Worm (Caenorhabditis elegans) whole organism, L4 larva: ENCODE data around the gene F55A4.3.

Experiments
- D1046.2 ChIP-seq: fragments of 200-800 bp; sonication (Bioruptor generic); IDR thresholded peaks from 2 replicates; pipeline ENCODE4 v1.3.6; 2022; ENCODE audit warnings: missing genetic modification characterization, missing compliant biosample characterization
- F10B5.3 ChIP-seq: sonication (generic microtip); optimal IDR thresholded peaks from 2 replicates; lab custom pipeline; 2016; ENCODE audit warnings: mild to moderate bottlenecking, missing genetic modification characterization, missing compliant biosample characterization
- T20F7.1 ChIP-seq: fragments of 200-800 bp; sonication (Bioruptor generic); optimal IDR thresholded peaks from 2 replicates; lab custom pipeline; 2018; ENCODE audit warnings: mild to moderate bottlenecking, missing genetic modification characterization, missing compliant biosample characterization
- Y105C5A.15 ChIP-seq: fragments of 200-800 bp; sonication (Bioruptor generic); IDR thresholded peaks from 2 replicates; pipeline ENCODE4 v1.3.6; 2022; ENCODE audit warnings: missing genetic modification characterization, missing compliant biosample characterization
- Y48G9A.11 ChIP-seq: fragments of 200-800 bp; sonication (Bioruptor generic); IDR thresholded peaks from 2 replicates; pipeline ENCODE4 v1.3.6; 2022; ENCODE audit warnings: missing genetic modification reagents, missing genetic modification characterization, missing compliant biosample characterization
- Y75B8A.6 ChIP-seq: fragments of 200-800 bp; sonication (Bioruptor generic); IDR thresholded peaks from 2 replicates; pipeline ENCODE4 v1.3.6; 2022; ENCODE audit warnings: missing genetic modification reagents, missing genetic modification characterization, missing compliant biosample characterization
- aha-1 ChIP-seq: fragments of 150-350 bp; peaks from one replicate; lab custom pipeline; 2014; ENCODE audit warnings: missing biosample characterization, missing genetic modification characterization
- aly-2 ChIP-seq: sonication (generic microtip); optimal IDR thresholded peaks from 2 replicates; lab custom pipeline; 2018; ENCODE audit warnings: missing biosample characterization, missing genetic modification characterization
- arid-1 ChIP-seq: fragments of 200-800 bp; sonication (Bioruptor generic); conservative IDR thresholded peaks from 2 replicates; pipeline ENCODE4 v1.3.6; 2022; ENCODE audit warnings: missing genetic modification reagents, missing genetic modification characterization, missing compliant biosample characterization
- attf-4 ChIP-seq: sonication (generic microtip); optimal IDR thresholded peaks from 3 replicates; lab custom pipeline; 2017; ENCODE audit warnings: missing biosample characterization, missing genetic modification characterization
- ceh-20 ChIP-seq: fragments of 200-800 bp; sonication (Bioruptor generic); IDR thresholded peaks from 2 replicates; pipeline ENCODE4 v1.3.6; 2022; ENCODE audit warnings: missing genetic modification reagents, missing genetic modification characterization, missing compliant biosample characterization
- ceh-62 ChIP-seq: sonication (generic microtip); optimal IDR thresholded peaks from 2 replicates; lab custom pipeline; 2017; ENCODE audit warnings: missing biosample characterization, missing genetic modification characterization
- ctbp-1 ChIP-seq: fragments of 200-800 bp; sonication (Bioruptor generic); IDR thresholded peaks from 2 replicates; pipeline ENCODE4 v1.3.6; 2022; ENCODE audit warnings: missing genetic modification reagents, missing genetic modification characterization, missing compliant biosample characterization
- daf-16 ChIP-seq, 3 experiments: sonication (generic microtip); optimal IDR thresholded peaks; 2 replicates each; lab custom pipeline; 2016 to 2017; ENCODE audit warnings: missing genetic modification characterization in 3 of 3, missing genetic modification reagents in 3 of 3, mild to moderate bottlenecking in 2 of 3, missing compliant biosample characterization in 2 of 3, missing biosample characterization in 1 of 3, moderate library complexity in 1 of 3
- daf-19 ChIP-seq: fragments of 200-800 bp; sonication (Bioruptor generic); conservative IDR thresholded peaks from 2 replicates; pipeline ENCODE4 v1.3.6; 2022; ENCODE audit warnings: missing genetic modification characterization, missing compliant biosample characterization
- dmd-6 ChIP-seq: fragments of 200-800 bp; sonication (Bioruptor generic); IDR thresholded peaks from 2 replicates; pipeline ENCODE4 v1.3.6; 2022; ENCODE audit warnings: missing genetic modification reagents, missing genetic modification characterization, missing compliant biosample characterization
- dmd-8 ChIP-seq: fragments of 200-800 bp; sonication (Bioruptor generic); IDR thresholded peaks from 2 replicates; pipeline ENCODE4 v1.3.6; 2022; ENCODE audit warnings: missing genetic modification characterization, missing compliant biosample characterization
- dmd-9 ChIP-seq: fragments of 200-800 bp; sonication (Bioruptor generic); IDR thresholded peaks from 2 replicates; pipeline ENCODE4 v1.3.6; 2022; ENCODE audit warnings: missing genetic modification reagents, missing genetic modification characterization, missing compliant biosample characterization
- dpl-1 ChIP-seq: fragments of 150-350 bp; optimal IDR thresholded peaks from 2 replicates; lab custom pipeline; 2014; ENCODE audit warnings: missing biosample characterization, missing genetic modification reagents, missing genetic modification characterization
- hlh-11 ChIP-seq: fragments of 200-800 bp; sonication (Bioruptor generic); optimal IDR thresholded peaks from 2 replicates; lab custom pipeline; 2018; ENCODE audit warnings: mild to moderate bottlenecking, missing genetic modification characterization, missing compliant biosample characterization
- hlh-30 ChIP-seq: sonication (generic microtip); optimal IDR thresholded peaks from 2 replicates; lab custom pipeline; 2017; ENCODE audit warnings: antibody characterized with exemption, mild to moderate bottlenecking, missing genetic modification characterization, missing compliant biosample characterization; ENCODE audit not compliant: insufficient read depth
- lin-15B ChIP-seq: fragments of 150-350 bp; sonication (generic microtip); optimal IDR thresholded peaks from 3 replicates; lab custom pipeline; 2014; ENCODE audit warnings: missing biosample characterization, missing genetic modification characterization
- lin-29 ChIP-seq: fragments of 200-800 bp; sonication (Bioruptor generic); IDR thresholded peaks from 2 replicates; pipeline ENCODE4 v1.3.6; 2022; ENCODE audit warnings: missing genetic modification reagents, missing genetic modification characterization, missing compliant biosample characterization
- lin-38 ChIP-seq: fragments of 200-800 bp; sonication (Bioruptor generic); IDR thresholded peaks from 2 replicates; pipeline ENCODE4 v1.3.6; 2022; ENCODE audit warnings: missing genetic modification reagents, missing genetic modification characterization, missing compliant biosample characterization
- lsy-2 ChIP-seq, 2 experiments: fragments of 150-350 bp in 1 of 2; sonication (generic microtip) in 1 of 2; optimal IDR thresholded peaks; 2 replicates each; lab custom pipeline; 2014 to 2017; ENCODE audit warnings: missing biosample characterization in 2 of 2, missing genetic modification characterization in 2 of 2
- madf-5 ChIP-seq, 2 experiments: fragments of 200-800 bp; sonication (Bioruptor generic); IDR thresholded peaks; 2 replicates each; pipeline ENCODE4 v1.3.6; 2022; ENCODE audit warnings: missing compliant biosample characterization in 2 of 2, missing genetic modification characterization in 2 of 2
- mdl-1 ChIP-seq, 2 experiments: fragments of 150-350 bp in 1 of 2; sonication (generic microtip) in 1 of 2; optimal IDR thresholded peaks; 2 replicates each; lab custom pipeline; 2014 to 2017; ENCODE audit warnings: missing biosample characterization in 2 of 2, missing genetic modification characterization in 2 of 2
- mep-1 ChIP-seq: fragments of 150-350 bp; sonication (generic microtip); optimal IDR thresholded peaks from 3 replicates; lab custom pipeline; 2014; ENCODE audit warnings: missing biosample characterization, missing genetic modification characterization
- mes-2 ChIP-seq: sonication (generic microtip); optimal IDR thresholded peaks from 2 replicates; lab custom pipeline; 2016; ENCODE audit warnings: missing genotype, mild to moderate bottlenecking, missing genetic modification characterization, missing compliant biosample characterization; ENCODE audit not compliant: poor library complexity, severe bottlenecking
- mxl-2 ChIP-seq: fragments of 200-800 bp; sonication (Bioruptor generic); conservative IDR thresholded peaks from 2 replicates; pipeline ENCODE4 v1.3.6; 2022; ENCODE audit warnings: missing genetic modification reagents, missing genetic modification characterization, missing compliant biosample characterization
- mxl-3 ChIP-seq: fragments of 200-800 bp; sonication (Bioruptor generic); optimal IDR thresholded peaks from 2 replicates; lab custom pipeline; 2018; ENCODE audit warnings: mild to moderate bottlenecking, missing genetic modification characterization, missing compliant biosample characterization
- nhr-48 ChIP-seq: sonication (generic microtip); optimal IDR thresholded peaks from 2 replicates; lab custom pipeline; 2016; ENCODE audit warnings: mild to moderate bottlenecking, missing genetic modification characterization, missing compliant biosample characterization
- nhr-6 ChIP-seq: fragments of 150-350 bp; optimal IDR thresholded peaks from 2 replicates; lab custom pipeline; 2014; ENCODE audit warnings: missing biosample characterization, missing genetic modification characterization
- saeg-2 ChIP-seq: fragments of 200-800 bp; sonication (Bioruptor generic); IDR thresholded peaks from 2 replicates; pipeline ENCODE4 v1.3.6; 2022; ENCODE audit warnings: missing genetic modification reagents, missing genetic modification characterization, missing compliant biosample characterization
- sdz-12 ChIP-seq: fragments of 200-800 bp; sonication (Bioruptor generic); optimal IDR thresholded peaks from 2 replicates; lab custom pipeline; 2018; ENCODE audit warnings: mild to moderate bottlenecking, missing genetic modification characterization, missing compliant biosample characterization
- tra-1 ChIP-seq: fragments of 200-800 bp; sonication (Bioruptor generic); IDR thresholded peaks from 2 replicates; pipeline ENCODE4 v1.3.6; 2022; ENCODE audit warnings: missing genetic modification reagents, missing genetic modification characterization, missing compliant biosample characterization
- unc-130 ChIP-seq: sonication (generic microtip); optimal IDR thresholded peaks from 2 replicates; lab custom pipeline; 2016; ENCODE audit warnings: missing genetic modification reagents, missing genetic modification characterization, missing compliant biosample characterization
- unc-39 ChIP-seq: sonication (generic microtip); optimal IDR thresholded peaks from 2 replicates; lab custom pipeline; 2017; ENCODE audit warnings: missing biosample characterization, missing genetic modification characterization
- unc-62 ChIP-seq, 3 experiments: fragments of 150-350 bp in 1 of 3; sonication (generic microtip); optimal IDR thresholded peaks in 2 of 3; peaks in 1 of 3; 1 replicate in 1 of 3; 2 replicates in 2 of 3; lab custom pipeline; 2014 to 2017; ENCODE audit warnings: missing biosample characterization in 3 of 3, missing genetic modification characterization in 3 of 3, missing genetic modification reagents in 3 of 3, missing genotype in 1 of 3
- vab-7 ChIP-seq: fragments of 200-800 bp; sonication (Bioruptor generic); IDR thresholded peaks from 2 replicates; pipeline ENCODE4 v1.3.6; 2022; ENCODE audit warnings: missing genetic modification reagents, missing genetic modification characterization, missing compliant biosample characterization
- zag-1 ChIP-seq: fragments of 150-350 bp; optimal IDR thresholded peaks from 2 replicates; lab custom pipeline; 2014; ENCODE audit warnings: missing biosample characterization, missing genetic modification characterization
- ztf-7 ChIP-seq: fragments of 150-350 bp; optimal IDR thresholded peaks from 2 replicates; lab custom pipeline; 2014; ENCODE audit warnings: missing biosample characterization, missing genetic modification characterization

Gene F55A4.3

ce11 chrX:1010627-1011452 is 14.1 kb downstream of the F55A4.3 start (continued):
- TF ChIP-seq nhr-48 (peak; percentile 62), daf-19 (GFP tag; lab: Robert Waterston, UW) (0 out of 2 replicates have a peak, but pooled peaks have one; percentile 56), dmd-9 (peak; percentile 70), mes-2 (tag; lab: Kevin White, UChicago) (peak; percentile 63), hlh-11 (peak; percentile 91), vab-7 (GFP tag; lab: Robert Waterston, UW) (no peak), Y105C5A.15 (GFP tag; lab: Robert Waterston, UW) (no peak), nhr-6 (tag; lab: Kevin White, UChicago) (peak; percentile 65), Y75B8A.6 (GFP tag; lab: Robert Waterston, UW) (no peak), T20F7.1 (peak; percentile 56), lin-29 (GFP tag; lab: Robert Waterston, UW) (no peak), hlh-30 (peak; percentile 92), dmd-8 (GFP tag; lab: Robert Waterston, UW) (peak; percentile 69; the same call in 1 of the 2 replicates), Y48G9A.11 (GFP tag; lab: Robert Waterston, UW) (no peak), ceh-20 (GFP tag; lab: Robert Waterston, UW) (0 out of 2 replicates have a peak, but pooled peaks have one; percentile 38), F10B5.3 (tag; lab: Kevin White, UChicago) (no peak), daf-16 (GFP tag; optimal IDR thresholded peaks at IDR 0.05; lab: Kevin White, UChicago) (peak in 1 of 2 experiments; percentile 1), daf-16 (tag; optimal IDR thresholded peaks at IDR 0.05; lab: Kevin White, UChicago) (peak; percentile 92), ceh-62 (no peak), arid-1 (peak; percentile 47; the same call in 1 of the 2 replicates), D1046.2 (GFP tag; lab: Robert Waterston, UW) (0 out of 2 replicates have a peak, but pooled peaks have one; percentile 40), tra-1 (0 out of 2 replicates have a peak, but pooled peaks have one; percentile 25), mdl-1 (tag; optimal IDR thresholded peaks at IDR 0.05; lab: Kevin White, UChicago) (peak in 1 of 2 experiments; percentile 41), mep-1 (tag; lab: Kevin White, UChicago) (peak; percentile 33), mxl-2 (peak; percentile 26; the same call in 1 of the 2 replicates), unc-62 (GFP tag; optimal IDR thresholded peaks at IDR 0.05 in 1 of 2; lab: Kevin White, UChicago) (peak in 1 of 2 experiments; percentile 31), unc-62 (tag; optimal IDR thresholded peaks at IDR 0.05; lab: Kevin White, UChicago) (no peak)

ce11 chrX:1009512-1009911 is 15.4 kb downstream of the F55A4.3 start:
- no peak for TF ChIP-seq aha-1 (tag; lab: Kevin White, UChicago)
- peak; percentile 3 for TF ChIP-seq nhr-48
- no peak for TF ChIP-seq daf-16 (GFP tag; optimal IDR thresholded peaks at IDR 0.05; lab: Kevin White, UChicago)
- no peak for TF ChIP-seq daf-16 (tag; optimal IDR thresholded peaks at IDR 0.05; lab: Kevin White, UChicago)
- peak; percentile 59 for TF ChIP-seq hlh-30
- TF ChIP-seq mxl-3, result no peak
- TF ChIP-seq unc-62 (GFP tag; optimal IDR thresholded peaks at IDR 0.05 in 1 of 2; lab: Kevin White, UChicago), result peak in 1 of 2 experiments; percentile 72
- TF ChIP-seq unc-62 (tag; optimal IDR thresholded peaks at IDR 0.05; lab: Kevin White, UChicago), result no peak
- no peak for TF ChIP-seq lsy-2 (tag; optimal IDR thresholded peaks at IDR 0.05; lab: Kevin White, UChicago)
- no peak for TF ChIP-seq sdz-12 (GFP tag; lab: Kevin White, UChicago)
- TF ChIP-seq ctbp-1, result no peak
- no peak for TF ChIP-seq saeg-2 (GFP tag; lab: Robert Waterston, UW)
- no peak for TF ChIP-seq unc-39 (tag; lab: Kevin White, UChicago)
- TF ChIP-seq ztf-7 (tag; lab: Kevin White, UChicago), result no peak
- TF ChIP-seq unc-130 (GFP tag; lab: Kevin White, UChicago), result no peak
- peak; percentile 45 for TF ChIP-seq hlh-11
- peak; percentile 65 for TF ChIP-seq dmd-6
- no peak for TF ChIP-seq daf-19 (GFP tag; lab: Robert Waterston, UW)
- TF ChIP-seq Y48G9A.11 (GFP tag; lab: Robert Waterston, UW), result no peak
- no peak for TF ChIP-seq attf-4 (tag; lab: Kevin White, UChicago)
- no peak for TF ChIP-seq lin-15B
- TF ChIP-seq Y105C5A.15 (GFP tag; lab: Robert Waterston, UW), result no peak
- TF ChIP-seq dpl-1 (GFP tag; lab: Kevin White, UChicago), result no peak
- TF ChIP-seq madf-5 (GFP tag; IDR thresholded peaks at IDR 0.05; lab: Robert Waterston, UW), result no peak
- no peak for TF ChIP-seq lin-38
- no peak for TF ChIP-seq aly-2 (tag; lab: Kevin White, UChicago)
- TF ChIP-seq zag-1 (tag; lab: Kevin White, UChicago), result no peak
- no peak for TF ChIP-seq F10B5.3 (tag; lab: Kevin White, UChicago)
